Fruit fly (Drosophila melanogaster): ENCODE measurements around the gene Ama.
A peak's percentile ranks its signal among the peaks of the same experiment; 100 is the strongest.

The Ama gene

DNA sequence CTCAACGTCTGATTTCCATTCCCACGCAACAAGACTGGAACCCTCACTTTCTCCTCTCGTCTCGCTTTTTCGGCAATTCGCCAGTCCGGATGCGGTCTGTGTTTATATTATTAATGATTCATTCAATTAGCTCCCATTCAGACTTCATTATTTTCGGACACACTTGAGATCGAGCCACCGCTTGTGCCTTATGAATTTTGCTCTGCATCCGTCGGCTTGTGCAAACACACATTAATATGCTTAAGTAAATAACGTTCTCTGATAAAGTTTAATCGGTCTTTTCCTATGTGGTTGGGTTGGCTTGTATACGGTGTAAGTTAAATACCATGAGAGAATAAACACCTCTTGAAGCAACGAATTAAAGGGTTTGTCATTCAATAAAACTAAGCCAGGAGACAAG is 2.5 kb downstream of the Ama start (continued):
- no peak for TF ChIP-seq Oli (tag; optimal IDR thresholded peaks at IDR 0.05)
- TF ChIP-seq ssp (GFP tag; IDR thresholded peaks at IDR 0.05) = no peak
- peak; percentile 83 for TF ChIP-seq Med (GFP tag)
- TF ChIP-seq CG12659 (GFP tag; optimal IDR thresholded peaks at IDR 0.05) = no peak
- TF ChIP-seq sima (GFP tag; optimal IDR thresholded peaks at IDR 0.05) = no peak
- no peak for TF ChIP-seq tgo (GFP tag; IDR thresholded peaks at IDR 0.05)
- TF ChIP-seq kah (GFP tag; optimal IDR thresholded peaks at IDR 0.05) = no peak
- no peak for TF ChIP-seq CG12219 (GFP tag; optimal IDR thresholded peaks at IDR 0.05)
- TF ChIP-seq Bteb2 (GFP tag; optimal IDR thresholded peaks at IDR 0.05) = no peak
- no peak for TF ChIP-seq lola (GFP tag; optimal IDR thresholded peaks at IDR 0.05)
- TF ChIP-seq CG10267 (tag; optimal IDR thresholded peaks at IDR 0.05) = no peak

DNA sequence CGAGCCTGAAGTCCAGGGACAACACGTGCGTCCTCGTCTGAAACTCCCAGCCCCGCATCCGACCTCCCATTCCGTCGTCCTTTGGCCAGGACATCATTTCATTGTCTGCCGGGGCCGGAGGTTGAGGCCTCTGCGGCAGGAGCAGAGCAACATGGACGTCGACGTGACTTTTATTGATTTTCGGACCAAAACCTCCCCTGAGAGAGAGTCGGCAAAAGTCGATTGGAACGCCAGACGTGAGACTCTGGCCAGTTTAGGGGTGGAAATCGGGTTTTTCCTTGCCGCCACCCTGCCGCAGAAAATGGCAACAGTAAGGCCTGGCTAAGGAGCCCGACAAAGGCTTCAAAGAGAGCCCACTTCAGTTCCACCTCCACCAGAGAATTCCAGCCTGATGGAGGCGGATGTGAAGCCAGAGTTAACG is 3.8 kb downstream of the Ama start:
- TF ChIP-seq cwo (GFP tag; optimal IDR thresholded peaks at IDR 0.05) (peak; percentile 65), CG6765 (GFP tag; optimal IDR thresholded peaks at IDR 0.05) (peak; percentile 54), CG13894 (tag; optimal IDR thresholded peaks at IDR 0.05) (peak; percentile 41), CG8388 (GFP tag; optimal IDR thresholded peaks at IDR 0.05) (no peak), sens (GFP tag) (peak; percentile 52), Trl (optimal IDR thresholded peaks at IDR 0.05) (peak in 1 of 2 experiments; percentile 19), Trl (GFP tag; optimal IDR thresholded peaks at IDR 0.05) (no peak), ewg (GFP tag; optimal IDR thresholded peaks at IDR 0.05) (peak; percentile 70), scrt (GFP tag; optimal IDR thresholded peaks at IDR 0.05) (peak; percentile 21), tap (tag; optimal IDR thresholded peaks at IDR 0.05) (no peak), Rfx (GFP tag; IDR thresholded peaks at IDR 0.05) (0 out of 2 replicates have a peak, but pooled peaks have one; percentile 34), Adf1 (GFP tag; IDR thresholded peaks at IDR 0.05) (peak; percentile 43; the same call in 1 of the 2 replicates), grau (tag; optimal IDR thresholded peaks at IDR 0.05) (peak; percentile 94), Deaf1 (tag; optimal IDR thresholded peaks at IDR 0.05) (peak; percentile 22), crol (GFP tag; IDR thresholded peaks at IDR 0.05) (peak; percentile 42), row (GFP tag; IDR thresholded peaks at IDR 0.05) (peak; percentile 43; the same call in 2 of the 3 replicates), nerfin-1 (tag; optimal IDR thresholded peaks at IDR 0.05) (peak; percentile 71), chinmo (GFP tag; IDR thresholded peaks at IDR 0.05; ENCODE audit: partially characterized antibody) (0 out of 4 replicates have a peak, but pooled peaks have one; percentile 29), unpg (GFP tag; optimal IDR thresholded peaks at IDR 0.05) (no peak), bbx (GFP tag; IDR thresholded peaks at IDR 0.05; ENCODE audit: partially characterized antibody) (0 out of 2 replicates have a peak, but pooled peaks have one; percentile 28), CG14965 (GFP tag; optimal IDR thresholded peaks at IDR 0.05; ENCODE audit: borderline replicate concordance) (no peak), caup (GFP tag; optimal IDR thresholded peaks at IDR 0.05; ENCODE audit: severe bottlenecking) (no peak), seq (GFP tag; IDR thresholded peaks at IDR 0.05) (peak; percentile 90), tll (GFP tag; optimal IDR thresholded peaks at IDR 0.05) (peak in 1 of 2 experiments; percentile 36), CG10321 (GFP tag; IDR thresholded peaks at IDR 0.05) (no peak), Nf-YB (GFP tag; optimal IDR thresholded peaks at IDR 0.05) (peak; percentile 50), CG15696 (tag; optimal IDR thresholded peaks at IDR 0.05) (no peak), CG18262 (tag; optimal IDR thresholded peaks at IDR 0.05) (no peak), CG18476 (GFP tag; optimal IDR thresholded peaks at IDR 0.05) (no peak), pros (GFP tag; optimal IDR thresholded peaks at IDR 0.05) (peak; percentile 87), onecut (GFP tag; IDR thresholded peaks at IDR 0.05) (peak; percentile 100), Side (GFP tag; optimal IDR thresholded peaks at IDR 0.05) (no peak), kni (GFP tag; optimal IDR thresholded peaks at IDR 0.05) (peak; percentile 15), Hey (tag; optimal IDR thresholded peaks at IDR 0.05) (peak; percentile 71), Nf-YC (tag; optimal IDR thresholded peaks at IDR 0.05) (peak; percentile 53), abd-A (tag; optimal IDR thresholded peaks at IDR 0.05) (peak; percentile 98), CG15479 (GFP tag; optimal IDR thresholded peaks at IDR 0.05) (no peak), CG10543 (GFP tag; optimal IDR thresholded peaks at IDR 0.05) (peak; percentile 27)

Measured in whole organism, embryonic.